Fruit fly (Drosophila melanogaster) whole organism, wandering third instar larva: ENCODE measurements around the gene CG13384.

Experiments
- Abd-B ChIP-seq: fragments of >200 bp; optimal IDR thresholded peaks from 2 replicates; lab custom pipeline; 2017; ENCODE audit warnings: missing biosample characterization, missing genetic modification characterization
- CG32264 ChIP-seq: fragments of 200-800 bp; sonication (Bioruptor generic); optimal IDR thresholded peaks from 2 replicates; lab custom pipeline; 2016; ENCODE audit warnings: missing biosample characterization, missing genetic modification characterization
- CG9705 ChIP-seq: fragments of 200-800 bp; sonication (Bioruptor generic); optimal IDR thresholded peaks from 2 replicates; lab custom pipeline; 2018; ENCODE audit warnings: missing biosample characterization, mild to moderate bottlenecking, missing genetic modification characterization
- CrebA ChIP-seq: fragments of 200-800 bp; sonication (Bioruptor generic); optimal IDR thresholded peaks from 2 replicates; lab custom pipeline; 2016; ENCODE audit warnings: missing biosample characterization, mild to moderate bottlenecking, missing genetic modification characterization, borderline replicate concordance
- Dfd ChIP-seq: fragments of >200 bp; optimal IDR thresholded peaks from 2 replicates; lab custom pipeline; 2017; ENCODE audit warnings: missing biosample characterization, missing genetic modification characterization
- Dif ChIP-seq: fragments of 200-275, 200-300 bp; sonication (Bioruptor generic); optimal IDR thresholded peaks from 2 replicates; lab custom pipeline; 2018; ENCODE audit warnings: missing biosample characterization, missing genetic modification characterization; ENCODE audit not compliant: partially characterized antibody
- GATAd ChIP-seq: sonication (Bioruptor generic); optimal IDR thresholded peaks from 2 replicates; lab custom pipeline; 2016; ENCODE audit warnings: missing biosample characterization, missing genetic modification characterization
- HLH106 ChIP-seq: fragments of 200-800 bp; optimal IDR thresholded peaks from 3 replicates; lab custom pipeline; 2019; ENCODE audit warnings: missing biosample characterization, mild to moderate bottlenecking, missing genetic modification characterization, moderate library complexity
- Hnf4 ChIP-seq: fragments of 200-800 bp; sonication (Bioruptor generic); optimal IDR thresholded peaks from 2 replicates; lab custom pipeline; 2016; ENCODE audit warnings: missing biosample characterization, mild to moderate bottlenecking, missing genetic modification characterization
- Hr78 ChIP-seq: fragments of >200 bp; optimal IDR thresholded peaks from 2 replicates; lab custom pipeline; 2017; ENCODE audit warnings: missing biosample characterization, missing genetic modification characterization
- Hr83 ChIP-seq: fragments of 200-300 bp; sonication (Bioruptor generic); optimal IDR thresholded peaks from 2 replicates; lab custom pipeline; 2016; ENCODE audit warnings: missing biosample characterization, mild to moderate bottlenecking, missing genetic modification characterization, moderate library complexity; ENCODE audit not compliant: poor library complexity, severe bottlenecking
- Jra ChIP-seq: sonication (Bioruptor generic); optimal IDR thresholded peaks from 2 replicates; lab custom pipeline; 2016; ENCODE audit warnings: missing biosample characterization, missing genetic modification characterization
- Mio ChIP-seq: sonication (Bioruptor generic); optimal IDR thresholded peaks from 2 replicates; lab custom pipeline; 2016; ENCODE audit warnings: missing biosample characterization, missing genetic modification characterization
- Myc ChIP-seq: fragments of >200 bp; optimal IDR thresholded peaks from 2 replicates; lab custom pipeline; 2017
- N ChIP-seq: fragments of >200 bp; optimal IDR thresholded peaks from 2 replicates; lab custom pipeline; 2018; ENCODE audit warnings: missing biosample characterization, missing external identifiers, missing genetic modification characterization
- OdsH ChIP-seq: fragments of 200-800 bp; sonication (Bioruptor generic); optimal IDR thresholded peaks from 2 replicates; lab custom pipeline; 2016; ENCODE audit warnings: missing biosample characterization, mild to moderate bottlenecking, missing genetic modification characterization
- Rel ChIP-seq, 2 experiments: fragments of 200-800 bp; sonication (Bioruptor generic) in 1 of 2; optimal IDR thresholded peaks; 2 replicates in 1 of 2; 3 replicates in 1 of 2; lab custom pipeline; 2016 to 2019; ENCODE audit warnings: mild to moderate bottlenecking in 2 of 2, missing biosample characterization in 2 of 2, missing genetic modification characterization in 2 of 2, moderate library complexity in 1 of 2
- Sp1 ChIP-seq: fragments of 200-800 bp; sonication (Bioruptor generic); optimal IDR thresholded peaks from 3 replicates; lab custom pipeline; 2019; ENCODE audit warnings: missing biosample characterization, mild to moderate bottlenecking, missing genetic modification characterization, moderate library complexity
- Vsx2 ChIP-seq: fragments of 200-300, 225-300 bp; sonication (Bioruptor generic); optimal IDR thresholded peaks from 2 replicates; lab custom pipeline; 2018; ENCODE audit warnings: missing biosample characterization, missing genetic modification characterization; ENCODE audit not compliant: partially characterized antibody
- br ChIP-seq: fragments of 200-800 bp; sonication (Bioruptor generic); optimal IDR thresholded peaks from 2 replicates; lab custom pipeline; 2016; ENCODE audit warnings: missing biosample characterization, missing genetic modification characterization
- brk ChIP-seq: fragments of 200-800 bp; sonication (Bioruptor generic); optimal IDR thresholded peaks from 2 replicates; lab custom pipeline; 2016; ENCODE audit warnings: missing biosample characterization, mild to moderate bottlenecking, missing genetic modification characterization
- dl ChIP-seq, 2 experiments: fragments of 175-275, 200-275 bp in 1 of 2; fragments of 200-275 bp in 1 of 2; sonication (Bioruptor generic); optimal IDR thresholded peaks; lab custom pipeline; 2018; ENCODE audit warnings: mild to moderate bottlenecking in 2 of 2, missing biosample characterization in 2 of 2, missing genetic modification characterization in 2 of 2, moderate library complexity in 2 of 2; ENCODE audit not compliant: partially characterized antibody in 2 of 2, insufficient read depth in 1 of 2
- dmrt93B ChIP-seq: fragments of 200-800 bp; sonication (Bioruptor generic); optimal IDR thresholded peaks from 2 replicates; lab custom pipeline; 2018; ENCODE audit warnings: missing biosample characterization, mild to moderate bottlenecking, missing genetic modification characterization
- dsf ChIP-seq: sonication (Bioruptor generic); optimal IDR thresholded peaks from 2 replicates; lab custom pipeline; 2016; ENCODE audit warnings: missing biosample characterization, missing genetic modification characterization, borderline replicate concordance
- ey ChIP-seq: fragments of 200-800 bp; sonication (Bioruptor generic); optimal IDR thresholded peaks from 2 replicates; lab custom pipeline; 2016; ENCODE audit warnings: missing biosample characterization, missing genetic modification characterization
- foxo ChIP-seq, 2 experiments: fragments of 200-800 bp; sonication (Bioruptor generic); optimal IDR thresholded peaks; 2 replicates in 1 of 2; 3 replicates in 1 of 2; lab custom pipeline; 2016 to 2017; ENCODE audit warnings: missing biosample characterization in 2 of 2, missing genetic modification characterization in 2 of 2
- fru ChIP-seq: fragments of 200-800 bp; sonication (Bioruptor generic); optimal IDR thresholded peaks from 3 replicates; lab custom pipeline; 2016; ENCODE audit warnings: missing biosample characterization, mild to moderate bottlenecking, missing genetic modification characterization
- h ChIP-seq: fragments of 200-800 bp; sonication (Bioruptor generic); optimal IDR thresholded peaks from 3 replicates; lab custom pipeline; 2016; ENCODE audit warnings: missing biosample characterization, mild to moderate bottlenecking, missing genetic modification characterization
- jim ChIP-seq: fragments of 175-275, 200-325 bp; sonication (Bioruptor generic); optimal IDR thresholded peaks from 2 replicates; lab custom pipeline; 2016; ENCODE audit warnings: missing biosample characterization, mild to moderate bottlenecking, missing genetic modification characterization
- lola ChIP-seq: fragments of >200 bp; optimal IDR thresholded peaks from 2 replicates; lab custom pipeline; 2017; ENCODE audit warnings: missing biosample characterization, missing genetic modification characterization
- pan ChIP-seq: fragments of >200 bp; optimal IDR thresholded peaks from 2 replicates; lab custom pipeline; 2017
- psq ChIP-seq: fragments of 200-800 bp; sonication (Bioruptor generic); optimal IDR thresholded peaks from 3 replicates; lab custom pipeline; 2017; ENCODE audit warnings: missing biosample characterization, mild to moderate bottlenecking, missing genetic modification characterization, moderate library complexity
- rgr ChIP-seq: fragments of 200-800 bp; sonication (Bioruptor generic); optimal IDR thresholded peaks from 3 replicates; lab custom pipeline; 2016; ENCODE audit warnings: missing biosample characterization, mild to moderate bottlenecking, missing genetic modification characterization
- sage ChIP-seq: fragments of 200-800 bp; sonication (Bioruptor generic); optimal IDR thresholded peaks from 2 replicates; lab custom pipeline; 2016; ENCODE audit warnings: missing biosample characterization, mild to moderate bottlenecking, missing genetic modification characterization
- sv ChIP-seq: fragments of 200-800 bp; sonication (Bioruptor generic); optimal IDR thresholded peaks from 3 replicates; lab custom pipeline; 2016; ENCODE audit warnings: missing biosample characterization, missing genetic modification characterization
- tai ChIP-seq: sonication (Bioruptor generic); optimal IDR thresholded peaks from 2 replicates; lab custom pipeline; 2016; ENCODE audit warnings: missing biosample characterization, missing genetic modification characterization
- usp ChIP-seq: fragments of >200 bp; optimal IDR thresholded peaks from 2 replicates; lab custom pipeline; 2017; ENCODE audit warnings: missing biosample characterization, missing genetic modification characterization
- woc ChIP-seq: sonication (Bioruptor generic); optimal IDR thresholded peaks from 2 replicates; lab custom pipeline; 2016; ENCODE audit warnings: missing biosample characterization, mild to moderate bottlenecking, missing genetic modification characterization

The CG13384 gene

DNA sequence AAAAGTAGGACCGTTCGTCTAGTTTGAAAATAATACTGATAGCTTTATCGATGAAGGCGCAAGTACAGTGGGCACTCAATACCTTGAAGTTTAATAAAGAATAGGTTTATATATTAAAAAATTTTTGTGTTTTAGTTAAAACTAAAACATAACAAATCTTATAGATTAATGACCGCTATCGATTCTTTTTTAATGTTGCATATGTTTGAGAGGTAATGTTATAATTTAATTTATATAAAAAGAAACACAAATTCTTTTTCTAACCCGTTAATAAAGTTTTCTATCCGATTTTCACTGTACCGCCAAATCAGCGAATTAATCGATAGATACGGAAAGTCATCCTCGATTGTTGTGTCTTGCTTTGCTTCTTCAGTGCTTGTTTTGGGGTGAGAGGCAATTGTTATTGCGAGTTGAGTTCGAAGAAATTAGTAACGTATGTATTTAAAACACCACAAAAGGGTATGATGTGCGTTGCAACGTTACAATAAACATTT lies at the start of gene CG13384, which contains the start of gene Dad1:
Gene CG13384 (plus strand): TSS at position 348 of the 494 bp plus-strand sequence.
Gene Dad1 (minus strand): TSS at position 30 of the 494 bp plus-strand sequence.
- TF ChIP-seq Vsx2 (GFP tag; lab: Kevin White, UChicago) = no peak
- no peak for TF ChIP-seq dl (GFP tag; optimal IDR thresholded peaks at IDR 0.05; lab: Kevin White, UChicago; ENCODE audit: insufficient read depth in 1 of 2, partially characterized antibody in 2 of 2)
- no peak for TF ChIP-seq lola
- TF ChIP-seq Hr83 (GFP tag; lab: Kevin White, UChicago) = peak; percentile 28
- TF ChIP-seq Myc (lab: Kevin White, UChicago) = no peak
- TF ChIP-seq sv = peak; percentile 88
- TF ChIP-seq CG32264 (GFP tag; lab: Kevin White, UChicago) = peak; percentile 32
- TF ChIP-seq CG9705 (GFP tag; lab: Kevin White, UChicago) = peak; percentile 90
- TF ChIP-seq woc (GFP tag; lab: Kevin White, UChicago) = peak; percentile 92
- TF ChIP-seq foxo (GFP tag; optimal IDR thresholded peaks at IDR 0.05; lab: Kevin White, UChicago) = peak in 1 of 2 experiments; percentile 95
- peak; percentile 90 for TF ChIP-seq dmrt93B
- no peak for TF ChIP-seq Hr78 (GFP tag; lab: Kevin White, UChicago)
- no peak for TF ChIP-seq Abd-B (GFP tag; lab: Kevin White, UChicago)
- TF ChIP-seq fru = peak; percentile 92
- TF ChIP-seq ey (GFP tag; lab: Kevin White, UChicago) = peak; percentile 82
- TF ChIP-seq GATAd = peak; percentile 65
- TF ChIP-seq OdsH (GFP tag; lab: Kevin White, UChicago) = peak; percentile 94
- TF ChIP-seq rgr = peak; percentile 93
- TF ChIP-seq Rel (GFP tag; optimal IDR thresholded peaks at IDR 0.05; lab: Kevin White, UChicago) = peak; percentile 70
- peak; percentile 85 for TF ChIP-seq Rel (tag; optimal IDR thresholded peaks at IDR 0.05; lab: Kevin White, UChicago)
- peak; percentile 94 for TF ChIP-seq h (GFP tag; lab: Kevin White, UChicago)
- TF ChIP-seq N (GFP tag; lab: Kevin White, UChicago) = no peak
- TF ChIP-seq sage (GFP tag; lab: Kevin White, UChicago) = peak; percentile 83
- TF ChIP-seq br (GFP tag; lab: Kevin White, UChicago) = peak; percentile 82
- TF ChIP-seq Hnf4 (GFP tag; lab: Kevin White, UChicago) = peak; percentile 85
- TF ChIP-seq psq (GFP tag; lab: Kevin White, UChicago) = peak; percentile 93
- no peak for TF ChIP-seq Dif (GFP tag; lab: Kevin White, UChicago)
- peak; percentile 97 for TF ChIP-seq HLH106 (tag; lab: Kevin White, UChicago)
- no peak for TF ChIP-seq Dfd (GFP tag; lab: Kevin White, UChicago)
- TF ChIP-seq Sp1 (GFP tag; lab: Kevin White, UChicago) = peak; percentile 96
- no peak for TF ChIP-seq pan (lab: Kevin White, UChicago)
- TF ChIP-seq brk (GFP tag; lab: Kevin White, UChicago) = peak; percentile 94
- TF ChIP-seq Mio (GFP tag; lab: Kevin White, UChicago) = peak; percentile 42
- TF ChIP-seq CrebA (GFP tag; lab: Kevin White, UChicago) = no peak
- no peak for TF ChIP-seq jim
- TF ChIP-seq Jra (GFP tag; lab: Kevin White, UChicago) = peak; percentile 84
- peak; percentile 90 for TF ChIP-seq tai (GFP tag; lab: Kevin White, UChicago)
- no peak for TF ChIP-seq usp
- peak; percentile 82 for TF ChIP-seq dsf (GFP tag; lab: Kevin White, UChicago)

DNA sequence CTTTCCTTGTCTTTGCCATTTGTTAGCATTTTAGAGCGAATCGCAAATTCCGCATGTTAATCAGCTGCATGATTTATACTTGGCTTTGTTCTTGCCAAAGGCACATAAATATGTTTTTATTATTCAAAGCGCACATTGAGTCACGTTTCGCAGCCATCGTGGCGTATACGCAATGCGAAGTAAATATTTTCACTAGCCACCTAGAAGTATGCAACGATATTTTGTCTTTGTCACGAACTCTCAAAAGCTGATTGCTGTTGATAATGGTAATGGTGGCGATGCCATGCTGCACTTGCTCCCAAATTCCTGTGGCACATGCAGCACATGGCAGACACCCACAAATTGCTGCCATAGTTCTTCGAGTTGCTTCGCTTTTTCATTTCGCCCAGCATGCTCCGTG lies 49.5 kb upstream of the CG13384 start:
- no peak for TF ChIP-seq dmrt93B
- peak; percentile 76 for TF ChIP-seq Dif (GFP tag; lab: Kevin White, UChicago)
- TF ChIP-seq rgr = no peak
- peak; percentile 2 for TF ChIP-seq Myc (lab: Kevin White, UChicago)
- TF ChIP-seq HLH106 (tag; lab: Kevin White, UChicago) = no peak
- TF ChIP-seq foxo (GFP tag; optimal IDR thresholded peaks at IDR 0.05; lab: Kevin White, UChicago) = no peak
- TF ChIP-seq, all 38 proteins: peak for 2
